Fruit fly (Drosophila melanogaster) whole organism, pupa: ENCODE data around the gene Tudor-SN.

Experiments
- CG10348 ChIP-seq: fragments of 200-800 bp; sonication (Bioruptor generic); IDR thresholded peaks from 2 replicates; pipeline ENCODE4 v1.3.6; 2022; ENCODE audit warnings: missing biosample characterization, missing genetic modification characterization
- CG12605 ChIP-seq: fragments of 200-800 bp; sonication (Bioruptor generic); IDR thresholded peaks from 2 replicates; pipeline ENCODE4 v1.3.6; 2022; ENCODE audit warnings: missing biosample characterization, missing genetic modification characterization
- CG13204 ChIP-seq: fragments of 200-800 bp; sonication (Bioruptor generic); optimal IDR thresholded peaks from 2 replicates; lab custom pipeline; 2018; ENCODE audit warnings: missing biosample characterization, mild to moderate bottlenecking, missing genetic modification characterization, moderate library complexity
- CG14655 ChIP-seq: fragments of 200-800 bp; sonication (Bioruptor generic); optimal IDR thresholded peaks from 3 replicates; lab custom pipeline; 2017; ENCODE audit warnings: mild to moderate bottlenecking, missing biosample characterization, missing genetic modification reagents, missing genetic modification characterization
- CG15710 ChIP-seq: fragments of 200-800 bp; sonication (Bioruptor generic); optimal IDR thresholded peaks from 2 replicates; lab custom pipeline; 2018; ENCODE audit warnings: missing biosample characterization, mild to moderate bottlenecking, missing genetic modification characterization, moderate library complexity
- CG17806 ChIP-seq: fragments of 200-800 bp; sonication (Bioruptor generic); optimal IDR thresholded peaks from 2 replicates; lab custom pipeline; 2018; ENCODE audit warnings: missing biosample characterization, mild to moderate bottlenecking, missing genetic modification characterization, moderate library complexity
- CG32121 ChIP-seq: fragments of 200-800 bp; sonication (Bioruptor generic); IDR thresholded peaks from 2 replicates; pipeline ENCODE4 v1.3.6; 2022; ENCODE audit warnings: missing biosample characterization, missing genetic modification characterization
- CG34367 ChIP-seq: fragments of 200-800 bp; sonication (Bioruptor generic); optimal IDR thresholded peaks from 2 replicates; lab custom pipeline; 2018; ENCODE audit warnings: missing biosample characterization, mild to moderate bottlenecking, missing genetic modification characterization
- CG4496 ChIP-seq: fragments of 200-800 bp; sonication (Bioruptor generic); IDR thresholded peaks from 3 replicates; pipeline ENCODE4 v1.3.6; 2022; ENCODE audit warnings: missing biosample characterization, missing genetic modification characterization
- CG8159 ChIP-seq: fragments of 200-800 bp; sonication (Bioruptor generic); optimal IDR thresholded peaks from 3 replicates; lab custom pipeline; 2018; ENCODE audit warnings: missing biosample characterization, mild to moderate bottlenecking, missing genetic modification characterization, moderate library complexity
- CG8301 ChIP-seq: fragments of 200-800 bp; sonication (Bioruptor generic); optimal IDR thresholded peaks from 2 replicates; lab custom pipeline; 2018; ENCODE audit warnings: missing biosample characterization, mild to moderate bottlenecking, missing genetic modification characterization
- CG9948 ChIP-seq: fragments of 200-800 bp; sonication (Bioruptor generic); optimal IDR thresholded peaks from 2 replicates; lab custom pipeline; 2018; ENCODE audit warnings: missing biosample characterization, mild to moderate bottlenecking, missing genetic modification characterization, moderate library complexity
- D1 ChIP-seq: fragments of 200-800 bp; sonication (Bioruptor generic); optimal IDR thresholded peaks from 2 replicates; lab custom pipeline; 2018; ENCODE audit warnings: missing biosample characterization, mild to moderate bottlenecking, missing genetic modification characterization, moderate library complexity
- EcR ChIP-seq: fragments of 200-800 bp; sonication (Bioruptor generic); optimal IDR thresholded peaks from 3 replicates; lab custom pipeline; 2019; ENCODE audit warnings: missing biosample characterization, missing genetic modification characterization, mild to moderate bottlenecking, moderate library complexity, missing genetic modification reagents
- Ets98B ChIP-seq: fragments of 200-800 bp; sonication (Bioruptor generic); IDR thresholded peaks from 2 replicates; pipeline ENCODE4 v1.3.6; 2022; ENCODE audit warnings: missing biosample characterization, missing genetic modification characterization
- Pif1A ChIP-seq: fragments of 200-800 bp; sonication (Bioruptor generic); optimal IDR thresholded peaks from 3 replicates; lab custom pipeline; 2016; ENCODE audit warnings: missing biosample characterization, missing genetic modification characterization
- Pif1B ChIP-seq: fragments of 200-800 bp; sonication (Bioruptor generic); optimal IDR thresholded peaks from 3 replicates; lab custom pipeline; 2016; ENCODE audit warnings: missing biosample characterization, missing genetic modification characterization
- Snoo ChIP-seq: fragments of 200-800 bp; sonication (Bioruptor generic); optimal IDR thresholded peaks from 3 replicates; lab custom pipeline; 2017; ENCODE audit warnings: missing biosample characterization, mild to moderate bottlenecking, missing genetic modification characterization, inconsistent platforms
- fd96Ca ChIP-seq: fragments of 200-800 bp; sonication (Bioruptor generic); IDR thresholded peaks from 3 replicates; pipeline ENCODE4 v1.3.6; 2022; ENCODE audit warnings: missing biosample characterization, missing genetic modification characterization
- gl ChIP-seq: fragments of 200-800 bp; sonication (Bioruptor generic); optimal IDR thresholded peaks from 2 replicates; lab custom pipeline; 2018; ENCODE audit warnings: missing biosample characterization, mild to moderate bottlenecking, missing genetic modification characterization
- rn ChIP-seq: fragments of 200-800 bp; sonication (Bioruptor generic); IDR thresholded peaks from 2 replicates; pipeline ENCODE4 v1.3.6; 2022; ENCODE audit warnings: missing biosample characterization, missing genetic modification characterization

The Tudor-SN gene

DNA sequence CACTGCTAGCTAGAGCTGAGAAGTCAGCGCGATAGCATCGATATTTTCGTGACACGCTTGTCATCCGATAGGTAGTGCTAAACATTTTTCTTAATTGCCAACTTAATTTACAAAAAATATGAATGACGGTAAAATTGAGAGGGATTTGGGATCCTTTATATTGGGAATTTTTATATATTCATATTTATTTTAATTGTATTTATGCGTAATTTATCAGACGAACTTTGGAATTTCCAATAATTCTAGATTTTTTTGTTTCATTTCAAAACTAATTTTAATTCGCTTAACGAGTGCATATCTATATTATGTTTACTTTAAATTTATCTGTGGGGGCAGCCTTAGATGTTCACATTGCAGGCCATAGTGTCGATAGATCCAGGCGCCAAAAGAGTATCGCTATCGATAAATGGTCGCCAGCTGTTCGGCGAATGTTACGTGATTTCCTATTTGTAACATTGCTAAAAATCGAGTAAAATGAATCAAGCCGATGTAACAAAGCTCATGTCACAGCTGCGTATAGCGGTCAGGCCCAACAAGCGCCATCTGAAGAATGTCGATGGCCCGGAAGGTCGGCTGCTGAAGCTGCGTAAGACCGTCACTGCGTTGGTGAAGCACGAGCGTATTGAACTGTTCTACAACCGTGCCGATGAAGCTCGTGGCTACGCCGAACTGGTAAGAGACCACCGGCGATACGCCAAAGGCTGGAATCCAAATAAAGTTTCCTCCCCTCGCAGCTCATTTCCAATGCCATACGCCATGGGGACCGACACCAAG lies at the start of gene Tudor-SN, which contains the start of gene mRpL17:
Tudor-SN (minus strand) TSS at position 3 of the 774 bp plus-strand sequence.
mRpL17 (plus strand) TSS at position 402 of the 774 bp plus-strand sequence.
- TF ChIP-seq fd96Ca: no peak; the same call in 2 of the 3 replicates
- no peak for TF ChIP-seq gl
- no peak for TF ChIP-seq CG12605 (GFP tag; lab: Robert Waterston, UW)
- peak; percentile 7 for TF ChIP-seq CG8159
- peak; percentile 16 for TF ChIP-seq Pif1B (GFP tag; lab: Kevin White, UChicago)
- no peak for TF ChIP-seq CG32121 (GFP tag; lab: Robert Waterston, UW)
- TF ChIP-seq D1 (tag; lab: Kevin White, UChicago): no peak
- no peak for TF ChIP-seq CG34367 (tag; lab: Kevin White, UChicago)
- peak; percentile 13 for TF ChIP-seq CG15710 (tag; lab: Kevin White, UChicago)
- peak; percentile 41; the same call in 1 of the 3 replicates for TF ChIP-seq CG4496
- TF ChIP-seq CG17806 (tag; lab: Kevin White, UChicago): no peak
- TF ChIP-seq, all 21 proteins: peak for 4

DNA sequence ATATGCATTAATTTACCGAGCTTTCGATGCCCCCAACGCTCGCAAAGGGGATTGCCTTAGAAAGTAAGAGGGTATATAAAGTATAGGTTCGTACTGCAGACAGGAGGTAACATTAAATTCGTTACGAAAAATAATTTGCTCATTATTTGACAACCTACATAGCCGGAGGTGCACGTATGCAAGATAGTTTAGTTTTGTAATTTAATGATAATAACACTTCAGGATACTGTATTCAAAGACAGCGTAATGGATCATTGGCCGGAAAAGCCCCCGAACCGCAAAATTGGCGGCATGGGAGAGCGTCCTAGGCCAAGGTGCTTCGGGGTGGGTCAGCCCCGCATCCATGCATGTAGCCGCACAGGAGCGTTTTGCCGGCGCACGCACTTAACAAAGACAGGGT lies 48.1 kb upstream of the Tudor-SN start:
- TF ChIP-seq CG8159 (no peak), CG14655 (no peak), CG9948 (no peak), gl (no peak)

DNA sequence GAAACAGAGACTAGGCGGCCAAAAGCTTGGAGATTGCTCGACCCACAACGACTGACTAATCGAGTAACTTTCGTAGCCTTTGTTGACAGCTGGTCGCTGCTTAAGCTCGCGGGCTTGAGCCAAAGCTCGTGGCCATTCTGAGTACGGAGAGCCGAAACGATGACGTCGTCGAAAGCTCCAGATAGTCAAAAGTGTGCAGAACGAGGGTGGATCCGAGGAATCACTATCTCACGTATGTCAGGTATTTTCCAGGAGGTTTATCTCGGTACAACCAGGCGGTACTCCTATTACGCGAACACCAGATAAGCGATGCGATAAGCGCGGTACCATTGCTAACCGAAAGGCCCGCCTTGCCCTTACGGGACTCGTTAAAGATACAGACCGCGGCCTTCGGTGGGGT lies 47.4 kb upstream of the Tudor-SN start:
- TF ChIP-seq Snoo: no peak
- TF ChIP-seq EcR: peak; percentile 36

DNA sequence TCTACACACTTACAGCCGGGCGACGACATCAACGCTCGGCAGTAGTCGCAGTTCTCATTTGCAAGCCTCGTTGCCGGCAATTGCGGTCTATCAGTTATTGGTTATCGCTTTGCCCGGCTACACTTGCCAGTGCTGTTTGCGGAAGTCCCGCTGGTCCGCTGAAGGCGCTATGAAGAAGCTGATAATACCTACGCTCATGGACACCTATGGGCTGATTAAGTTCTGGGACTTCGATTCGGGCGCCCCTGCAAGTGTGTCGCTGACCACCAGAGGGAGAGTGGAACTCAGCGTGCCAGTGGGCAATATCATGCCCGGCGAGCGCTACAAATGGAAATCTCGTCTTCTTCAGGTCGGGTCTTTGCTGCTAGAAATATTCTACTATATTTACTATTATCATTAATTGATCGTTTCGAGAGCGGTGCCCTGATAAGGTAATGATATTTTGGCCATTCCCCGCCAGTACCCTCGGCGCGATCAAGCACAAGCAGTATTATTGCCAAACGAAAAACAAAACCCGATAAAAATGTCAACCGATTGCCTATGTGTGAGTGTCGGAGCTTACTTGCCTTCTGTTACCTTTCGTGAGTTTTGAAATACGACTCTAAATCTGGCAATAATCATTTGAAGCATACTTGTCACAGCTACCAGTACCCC lies 35.9 kb upstream of the Tudor-SN start:
- TF ChIP-seq CG34367 (tag; lab: Kevin White, UChicago) (no peak), CG12605 (GFP tag; lab: Robert Waterston, UW) (no peak), fd96Ca (no peak), CG32121 (GFP tag; lab: Robert Waterston, UW) (no peak), CG9948 (no peak), CG8301 (tag; lab: Kevin White, UChicago) (no peak), CG14655 (no peak), CG8159 (no peak), Pif1A (no peak)

DNA sequence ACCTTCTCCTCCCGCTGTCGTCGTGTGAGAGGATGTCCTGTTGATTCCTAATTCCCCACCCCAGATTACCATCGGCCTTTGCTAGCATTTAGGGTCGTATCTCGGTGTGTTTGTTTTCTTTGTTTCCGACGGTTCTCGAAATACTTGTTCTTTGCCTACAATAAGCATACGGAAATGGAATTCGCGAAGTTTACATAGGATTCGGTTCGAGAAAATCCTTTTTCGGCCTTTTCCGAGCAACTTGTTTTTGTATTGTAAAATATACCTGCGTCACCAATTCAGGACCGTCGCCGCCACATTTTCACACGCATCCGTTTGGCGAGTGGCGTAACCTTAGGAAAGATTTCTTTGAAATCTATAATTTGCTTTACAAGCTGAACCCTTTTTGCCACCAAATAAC lies 34.3 kb upstream of the Tudor-SN start:
- TF ChIP-seq Pif1B (GFP tag; lab: Kevin White, UChicago) (no peak), CG32121 (GFP tag; lab: Robert Waterston, UW) (no peak), CG10348 (no peak), CG8301 (tag; lab: Kevin White, UChicago) (no peak), gl (no peak), CG13204 (no peak), CG4496 (no peak), CG34367 (tag; lab: Kevin White, UChicago) (no peak), Pif1A (no peak), Ets98B (no peak), D1 (tag; lab: Kevin White, UChicago) (no peak), CG17806 (tag; lab: Kevin White, UChicago) (no peak), CG9948 (no peak), fd96Ca (no peak), CG8159 (no peak), CG12605 (GFP tag; lab: Robert Waterston, UW) (no peak), CG15710 (tag; lab: Kevin White, UChicago) (no peak)
- TF ChIP-seq, all 21 proteins: peak for 0

DNA sequence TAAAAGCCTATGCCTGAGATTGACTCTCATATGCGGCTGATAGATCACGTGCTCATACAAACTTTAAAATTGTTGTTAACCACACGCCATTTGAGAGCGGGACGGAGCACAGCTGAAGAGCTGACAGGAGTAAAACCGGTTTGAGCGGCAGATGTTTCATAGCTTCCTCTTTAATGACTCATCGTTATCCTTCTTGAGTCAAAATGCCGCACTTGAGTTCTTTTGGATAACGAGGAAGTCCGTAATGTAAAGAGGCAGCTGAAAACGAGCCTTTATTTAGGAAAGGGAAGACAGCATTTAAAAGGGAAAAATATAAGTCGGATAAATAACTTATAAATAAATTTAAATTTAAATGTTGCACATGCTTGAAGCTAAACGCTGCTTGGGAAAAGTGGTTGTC lies 33.1 kb upstream of the Tudor-SN start:
- no peak for TF ChIP-seq D1 (tag; lab: Kevin White, UChicago)
- no peak for TF ChIP-seq CG34367 (tag; lab: Kevin White, UChicago)
- TF ChIP-seq CG8301 (tag; lab: Kevin White, UChicago): no peak
- no peak for TF ChIP-seq CG9948
- no peak for TF ChIP-seq CG4496
- TF ChIP-seq CG8159: no peak
- TF ChIP-seq CG10348: no peak
- TF ChIP-seq Pif1A: no peak
- TF ChIP-seq Snoo: no peak
- no peak for TF ChIP-seq CG13204
- no peak for TF ChIP-seq rn (GFP tag; lab: Robert Waterston, UW)
- TF ChIP-seq CG32121 (GFP tag; lab: Robert Waterston, UW): no peak
- no peak for TF ChIP-seq CG15710 (tag; lab: Kevin White, UChicago)
- no peak for TF ChIP-seq CG14655
- TF ChIP-seq gl: no peak
- no peak for TF ChIP-seq Pif1B (GFP tag; lab: Kevin White, UChicago)

DNA sequence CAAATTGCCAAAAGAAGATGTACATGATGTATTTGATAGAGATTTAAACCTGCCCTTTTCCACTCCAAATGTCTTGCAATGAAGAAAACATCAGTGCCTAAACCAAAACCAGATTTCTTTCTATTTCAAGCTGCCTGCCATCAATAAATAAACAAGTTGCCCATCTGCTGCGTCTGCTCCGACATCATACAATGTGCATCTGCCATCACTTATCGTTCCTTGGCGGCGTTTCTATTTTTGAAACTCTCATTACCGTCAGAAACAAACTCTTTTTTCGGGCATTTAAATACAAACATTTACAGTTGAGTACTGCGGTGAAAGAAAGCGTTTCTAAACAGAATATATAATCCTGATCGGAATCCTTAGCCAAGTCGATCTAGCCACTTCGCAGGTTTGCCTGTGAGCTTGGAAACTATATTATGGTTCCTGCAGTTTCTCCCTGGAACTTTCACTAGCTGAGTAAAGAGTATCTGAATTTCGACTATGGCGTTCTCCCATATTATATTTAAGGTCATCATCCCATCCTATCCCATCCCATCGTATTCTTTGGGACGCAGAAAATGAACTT lies 30.7 kb upstream of the Tudor-SN start:
- peak; percentile 22 for TF ChIP-seq CG8159
- TF ChIP-seq CG14655: peak; percentile 52
- no peak for TF ChIP-seq fd96Ca
- peak; percentile 40 for TF ChIP-seq EcR
- TF ChIP-seq CG8301 (tag; lab: Kevin White, UChicago): peak; percentile 24
